Fruit fly (Drosophila melanogaster) whole organism, prepupa: Measurements from ENCODE around the gene CHES-1-like.
A peak's percentile ranks its signal among the peaks of the same experiment; 100 is the strongest.

Source experiments
- Blimp-1 ChIP-seq: fragments of 200-800 bp; sonication (Bioruptor generic); optimal IDR thresholded peaks from 3 replicates; lab custom pipeline; 2017; ENCODE audit warnings: missing biosample characterization, missing genetic modification characterization, mild to moderate bottlenecking, moderate library complexity, missing genetic modification reagents
- CG10631 ChIP-seq: fragments of 200-800 bp; sonication (Bioruptor generic); optimal IDR thresholded peaks from 2 replicates; lab custom pipeline; 2016; ENCODE audit warnings: missing biosample characterization, missing genetic modification characterization
- CG10669 ChIP-seq: fragments of 200-800 bp; sonication (Bioruptor generic); optimal IDR thresholded peaks from 3 replicates; lab custom pipeline; 2018; ENCODE audit warnings: missing biosample characterization, mild to moderate bottlenecking, missing genetic modification characterization, moderate library complexity
- CG11294 ChIP-seq: fragments of 200-800 bp; sonication (Bioruptor generic); IDR thresholded peaks from 2 replicates; pipeline ENCODE4 v1.3.6; 2022; ENCODE audit warnings: missing biosample characterization, missing genetic modification characterization
- CG11762 ChIP-seq: fragments of 200-800 bp; sonication (Bioruptor generic); optimal IDR thresholded peaks from 3 replicates; lab custom pipeline; 2016; ENCODE audit warnings: missing biosample characterization, missing genetic modification characterization; ENCODE audit not compliant: insufficient read depth
- CG11902 ChIP-seq: fragments of 200-800 bp; sonication (Bioruptor generic); optimal IDR thresholded peaks from 3 replicates; lab custom pipeline; 2016; ENCODE audit warnings: missing biosample characterization, missing genetic modification characterization
- CG15336 ChIP-seq: fragments of 200-800 bp; sonication (Bioruptor generic); IDR thresholded peaks from 2 replicates; pipeline ENCODE4 v1.3.6; 2022; ENCODE audit warnings: missing biosample characterization, missing genetic modification characterization
- CG1621 ChIP-seq: fragments of 200-800 bp; sonication (Bioruptor generic); optimal IDR thresholded peaks from 3 replicates; lab custom pipeline; 2018; ENCODE audit warnings: missing biosample characterization, mild to moderate bottlenecking, missing genetic modification characterization
- CG16779 ChIP-seq: fragments of 200-800 bp; sonication (Bioruptor generic); optimal IDR thresholded peaks from 3 replicates; lab custom pipeline; 2017; ENCODE audit warnings: missing biosample characterization, mild to moderate bottlenecking, missing genetic modification characterization
- CG3032 ChIP-seq: fragments of 200-800 bp; optimal IDR thresholded peaks from 2 replicates; lab custom pipeline; 2019; ENCODE audit warnings: missing biosample characterization, mild to moderate bottlenecking, missing genetic modification characterization, moderate library complexity
- CG31627 ChIP-seq: fragments of 200-800 bp; sonication (Bioruptor generic); optimal IDR thresholded peaks from 3 replicates; lab custom pipeline; 2016; ENCODE audit warnings: missing biosample characterization, missing genetic modification characterization
- CG4318 ChIP-seq: fragments of 200-800 bp; sonication (Bioruptor generic); optimal IDR thresholded peaks from 3 replicates; lab custom pipeline; 2017; ENCODE audit warnings: missing biosample characterization, mild to moderate bottlenecking, missing genetic modification characterization
- CG6163 ChIP-seq: fragments of 200-800 bp; sonication (Bioruptor generic); IDR thresholded peaks from 3 replicates; pipeline ENCODE4 v1.3.6; 2022; ENCODE audit warnings: missing biosample characterization, missing genetic modification characterization
- CG6276 ChIP-seq: fragments of 200-800 bp; sonication (Bioruptor generic); optimal IDR thresholded peaks from 2 replicates; lab custom pipeline; 2017; ENCODE audit warnings: missing biosample characterization, mild to moderate bottlenecking, missing genetic modification characterization
- CG6792 ChIP-seq: fragments of 200-800 bp; sonication (Bioruptor generic); optimal IDR thresholded peaks from 3 replicates; lab custom pipeline; 2016; ENCODE audit warnings: missing biosample characterization, missing genetic modification characterization
- CG6854 ChIP-seq: fragments of 200-800 bp; sonication (Bioruptor generic); optimal IDR thresholded peaks from 2 replicates; lab custom pipeline; 2017; ENCODE audit warnings: missing biosample characterization, mild to moderate bottlenecking, missing genetic modification characterization
- CG8319 ChIP-seq: fragments of 200-800 bp; sonication (Bioruptor generic); optimal IDR thresholded peaks from 3 replicates; lab custom pipeline; 2016; ENCODE audit warnings: missing biosample characterization, missing genetic modification characterization
- CG8632 ChIP-seq: fragments of 200-800 bp; sonication (Bioruptor generic); optimal IDR thresholded peaks from 3 replicates; lab custom pipeline; 2016; ENCODE audit warnings: missing biosample characterization, missing genetic modification characterization
- CG9139 ChIP-seq: fragments of 200-800 bp; sonication (Bioruptor generic); optimal IDR thresholded peaks from 3 replicates; lab custom pipeline; 2017; ENCODE audit warnings: missing biosample characterization, mild to moderate bottlenecking, missing genetic modification characterization
- Eip75B ChIP-seq: fragments of 200-800 bp; sonication (Bioruptor generic); optimal IDR thresholded peaks from 3 replicates; lab custom pipeline; 2016; ENCODE audit warnings: missing biosample characterization, missing genetic modification characterization
- Eip78C ChIP-seq: fragments of 200-800 bp; sonication (Bioruptor generic); peaks from one replicate; lab custom pipeline; 2016; ENCODE audit warnings: missing biosample characterization, missing genetic modification characterization
- Eip93F ChIP-seq: fragments of 200-800 bp; sonication (Bioruptor generic); optimal IDR thresholded peaks from 2 replicates; lab custom pipeline; 2016; ENCODE audit warnings: missing biosample characterization, mild to moderate bottlenecking, missing genetic modification characterization
- Ets21C ChIP-seq: fragments of 200-800 bp; sonication (Bioruptor generic); optimal IDR thresholded peaks from 3 replicates; lab custom pipeline; 2016; ENCODE audit warnings: missing biosample characterization, missing genetic modification characterization
- Ets96B ChIP-seq: fragments of 200-800 bp; optimal IDR thresholded peaks from 2 replicates; lab custom pipeline; 2019; ENCODE audit warnings: missing biosample characterization, mild to moderate bottlenecking, missing genetic modification characterization, moderate library complexity
- Gug ChIP-seq: fragments of 200-800 bp; sonication (Bioruptor generic); IDR thresholded peaks from 2 replicates; pipeline ENCODE4 v1.3.6; 2022; ENCODE audit warnings: missing biosample characterization, missing genetic modification characterization
- Hr38 ChIP-seq: sonication (Bioruptor generic); optimal IDR thresholded peaks from 2 replicates; lab custom pipeline; 2016; ENCODE audit warnings: missing biosample characterization, missing genetic modification characterization
- Hr39 ChIP-seq: fragments of 200-800 bp; sonication (Bioruptor generic); optimal IDR thresholded peaks from 2 replicates; lab custom pipeline; 2016; ENCODE audit warnings: missing biosample characterization, missing genetic modification characterization
- Met ChIP-seq: fragments of 200-800 bp; sonication (Bioruptor generic); optimal IDR thresholded peaks from 3 replicates; lab custom pipeline; 2016; ENCODE audit warnings: missing biosample characterization, missing genetic modification characterization
- OdsH ChIP-seq: fragments of 200-800 bp; sonication (Bioruptor generic); optimal IDR thresholded peaks from 3 replicates; lab custom pipeline; 2016; ENCODE audit warnings: missing biosample characterization, missing genetic modification characterization
- Smox ChIP-seq: fragments of 200-800 bp; sonication (Bioruptor generic); optimal IDR thresholded peaks from 3 replicates; lab custom pipeline; 2016; ENCODE audit warnings: missing biosample characterization, missing genetic modification characterization
- Sox102F ChIP-seq: fragments of 200-800 bp; sonication (Bioruptor generic); optimal IDR thresholded peaks from 2 replicates; lab custom pipeline; 2016; ENCODE audit warnings: missing biosample characterization, mild to moderate bottlenecking, missing genetic modification characterization
- Sox14 ChIP-seq: fragments of 200-800 bp; sonication (Bioruptor generic); optimal IDR thresholded peaks from 3 replicates; lab custom pipeline; 2016; ENCODE audit warnings: missing biosample characterization, missing genetic modification characterization
- achi ChIP-seq: fragments of 200-800 bp; sonication (Bioruptor generic); optimal IDR thresholded peaks from 3 replicates; lab custom pipeline; 2016; ENCODE audit warnings: missing biosample characterization, missing genetic modification characterization
- acj6 ChIP-seq: fragments of 200-800 bp; sonication (Bioruptor generic); optimal IDR thresholded peaks from 3 replicates; lab custom pipeline; 2016; ENCODE audit warnings: missing biosample characterization, missing genetic modification characterization
- cyc ChIP-seq: fragments of 200-800 bp; sonication (Bioruptor generic); optimal IDR thresholded peaks from 3 replicates; lab custom pipeline; 2016; ENCODE audit warnings: missing biosample characterization, missing genetic modification characterization
- dac ChIP-seq: fragments of 200-800 bp; sonication (Bioruptor generic); optimal IDR thresholded peaks from 2 replicates; lab custom pipeline; 2017; ENCODE audit warnings: missing biosample characterization, mild to moderate bottlenecking, missing genetic modification characterization
- dsx ChIP-seq: fragments of 200-800 bp; optimal IDR thresholded peaks from 3 replicates; lab custom pipeline; 2019; ENCODE audit warnings: missing biosample characterization, mild to moderate bottlenecking, missing genetic modification characterization, moderate library complexity; ENCODE audit not compliant: poor library complexity, severe bottlenecking
- eg ChIP-seq: fragments of 200-800 bp; sonication (Bioruptor generic); IDR thresholded peaks from 3 replicates; pipeline ENCODE4 v1.3.6; 2022; ENCODE audit warnings: missing biosample characterization, missing genetic modification characterization
- esn ChIP-seq: fragments of 200-800 bp; sonication (Bioruptor generic); optimal IDR thresholded peaks from 2 replicates; lab custom pipeline; 2016; ENCODE audit warnings: missing biosample characterization, mild to moderate bottlenecking, missing genetic modification characterization, moderate library complexity
- fd59A ChIP-seq: fragments of 200-800 bp; sonication (Bioruptor generic); optimal IDR thresholded peaks from 2 replicates; lab custom pipeline; 2017; ENCODE audit warnings: missing biosample characterization, mild to moderate bottlenecking, missing genetic modification characterization, missing genetic modification reagents
- fkh ChIP-seq: fragments of 200-800 bp; sonication (Bioruptor generic); optimal IDR thresholded peaks from 3 replicates; lab custom pipeline; 2017; ENCODE audit warnings: missing biosample characterization, mild to moderate bottlenecking, missing genetic modification characterization, moderate library complexity
- lz ChIP-seq: fragments of 200-800 bp; sonication (Bioruptor generic); optimal IDR thresholded peaks from 3 replicates; lab custom pipeline; 2016; ENCODE audit warnings: missing biosample characterization, missing genetic modification characterization
- net ChIP-seq: fragments of 200-800 bp; sonication (Bioruptor generic); optimal IDR thresholded peaks from 3 replicates; lab custom pipeline; 2016; ENCODE audit warnings: missing biosample characterization, missing genetic modification characterization
- pdm3 ChIP-seq: fragments of 200-800 bp; sonication (Bioruptor generic); optimal IDR thresholded peaks from 3 replicates; lab custom pipeline; 2016; ENCODE audit warnings: missing biosample characterization, missing genetic modification characterization
- salr ChIP-seq, 2 experiments: fragments of 200-800 bp; sonication (Bioruptor generic); optimal IDR thresholded peaks; 3 replicates each; lab custom pipeline; 2016 to 2018; ENCODE audit warnings: missing biosample characterization in 2 of 2, missing genetic modification characterization in 2 of 2, mild to moderate bottlenecking in 1 of 2
- spab ChIP-seq: fragments of 200-800 bp; sonication (Bioruptor generic); optimal IDR thresholded peaks from 2 replicates; lab custom pipeline; 2017; ENCODE audit warnings: missing biosample characterization, mild to moderate bottlenecking, missing genetic modification characterization, missing genetic modification reagents
- ss ChIP-seq, 2 experiments: fragments of 200-800 bp; sonication (Bioruptor generic); optimal IDR thresholded peaks; 2 replicates in 1 of 2; 3 replicates in 1 of 2; lab custom pipeline; 2017 to 2018; ENCODE audit warnings: mild to moderate bottlenecking in 2 of 2, missing biosample characterization in 2 of 2, missing genetic modification characterization in 2 of 2, moderate library complexity in 1 of 2
- svp ChIP-seq: fragments of 200-800 bp; sonication (Bioruptor generic); peaks from one replicate; lab custom pipeline; 2016; ENCODE audit warnings: missing biosample characterization, missing genetic modification characterization
- topi ChIP-seq: fragments of 200-800 bp; sonication (Bioruptor generic); optimal IDR thresholded peaks from 3 replicates; lab custom pipeline; 2016; ENCODE audit warnings: missing biosample characterization, missing genetic modification characterization
- vri ChIP-seq: fragments of 200-800 bp; sonication (Bioruptor generic); optimal IDR thresholded peaks from 3 replicates; lab custom pipeline; 2016; ENCODE audit warnings: missing biosample characterization, mild to moderate bottlenecking, missing genetic modification characterization

Gene CHES-1-like

DNA sequence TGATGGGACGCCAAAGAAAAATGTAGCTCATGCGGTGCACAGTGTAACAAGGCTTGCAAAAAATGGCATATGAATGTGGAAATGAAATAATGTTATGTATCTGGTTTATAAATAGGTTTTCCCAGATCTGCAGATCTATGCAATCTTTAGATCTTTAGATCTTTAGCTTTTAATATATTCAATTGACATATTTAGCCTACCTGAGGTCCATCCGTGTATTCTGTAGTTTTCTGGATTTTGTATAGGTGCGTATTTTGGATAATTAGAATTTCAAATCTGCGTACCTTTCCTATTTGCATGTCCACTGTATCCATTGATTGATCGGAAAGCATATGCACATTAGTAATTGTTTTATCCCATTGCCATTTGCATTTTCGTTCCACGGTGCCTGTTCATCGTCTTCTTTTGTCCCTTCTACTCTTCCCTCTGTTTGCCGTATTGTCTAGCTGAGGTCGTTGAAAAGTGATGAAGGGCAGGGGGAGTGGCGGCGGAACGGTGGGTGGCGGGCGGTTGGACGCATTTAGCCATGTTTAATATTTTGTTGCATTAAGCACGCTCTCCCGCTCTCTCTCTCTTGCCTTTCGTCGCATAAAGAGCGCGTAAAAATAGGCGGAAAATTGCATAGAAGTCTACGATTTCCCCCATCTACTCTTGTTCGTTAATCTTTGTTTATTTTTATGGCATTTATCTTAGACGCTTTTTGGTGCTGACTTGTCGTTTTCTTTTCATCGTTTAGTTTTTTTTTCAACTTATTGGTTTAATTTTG is at the start of gene CHES-1-like:
Gene CHES-1-like, minus strand, starts transcription at position 444 of the 766 bp plus-strand sequence.
- peak; percentile 89 for TF ChIP-seq CG10631
- peak; percentile 99 for TF ChIP-seq Eip78C (GFP tag; lab: Kevin White, UChicago)
- TF ChIP-seq Met = peak; percentile 90
- TF ChIP-seq OdsH (GFP tag; lab: Kevin White, UChicago) = peak; percentile 89
- peak; percentile 90 for TF ChIP-seq CG6276 (GFP tag; lab: Kevin White, UChicago)
- TF ChIP-seq spab (GFP tag; lab: Kevin White, UChicago) = peak; percentile 82
- peak; percentile 44 to 89 for TF ChIP-seq salr (GFP tag; optimal IDR thresholded peaks at IDR 0.05; lab: Kevin White, UChicago)
- TF ChIP-seq CG1621 (tag; lab: Kevin White, UChicago) = peak; percentile 64
- peak; percentile 81 for TF ChIP-seq CG10669 (GFP tag; lab: Kevin White, UChicago)
- peak; percentile 71 for TF ChIP-seq CG11902 (GFP tag; lab: Kevin White, UChicago)
- peak; percentile 70 for TF ChIP-seq CG11294 (GFP tag; lab: Robert Waterston, UW)
- peak; percentile 52 for TF ChIP-seq CG6854 (GFP tag; lab: Kevin White, UChicago)
- TF ChIP-seq dac (GFP tag; lab: Kevin White, UChicago) = peak; percentile 81
- TF ChIP-seq topi (GFP tag; lab: Kevin White, UChicago) = peak; percentile 90
- no peak for TF ChIP-seq Hr38 (GFP tag; lab: Kevin White, UChicago)
- TF ChIP-seq svp (GFP tag; lab: Kevin White, UChicago) = peak; percentile 97
- TF ChIP-seq Hr39 (GFP tag; lab: Kevin White, UChicago) = peak; percentile 83
- peak; percentile 80 for TF ChIP-seq dsx (GFP tag; lab: Kevin White, UChicago)
- peak; percentile 83 for TF ChIP-seq CG31627 (GFP tag; lab: Kevin White, UChicago)
- peak; percentile 88 for TF ChIP-seq esn (GFP tag; lab: Kevin White, UChicago)
- TF ChIP-seq Gug = peak; percentile 71; the same call in 1 of the 2 replicates
- peak; percentile 82 for TF ChIP-seq CG6792
- TF ChIP-seq CG16779 (tag; lab: Kevin White, UChicago) = peak; percentile 79
- TF ChIP-seq Blimp-1 (GFP tag; lab: Kevin White, UChicago) = peak; percentile 52
- peak; percentile 78 for TF ChIP-seq Ets21C (GFP tag; lab: Kevin White, UChicago)
- TF ChIP-seq CG11762 (GFP tag; lab: Kevin White, UChicago) = peak; percentile 87
- peak; percentile 84 for TF ChIP-seq cyc (GFP tag; lab: Kevin White, UChicago)
- TF ChIP-seq Eip75B = peak; percentile 91
- peak; percentile 64 for TF ChIP-seq fkh
- TF ChIP-seq lz (GFP tag; lab: Kevin White, UChicago) = peak; percentile 84
- TF ChIP-seq acj6 (GFP tag; lab: Kevin White, UChicago) = peak; percentile 81
- TF ChIP-seq Eip93F (GFP tag; lab: Kevin White, UChicago) = no peak
- peak; percentile 85 for TF ChIP-seq CG15336 (GFP tag; lab: Robert Waterston, UW)
- peak; percentile 83 for TF ChIP-seq Smox (GFP tag; lab: Kevin White, UChicago)
- TF ChIP-seq Sox102F (GFP tag; lab: Kevin White, UChicago) = peak; percentile 81
- peak; percentile 84 for TF ChIP-seq CG3032 (tag; lab: Kevin White, UChicago)
- peak; percentile 86 to 91 for TF ChIP-seq ss (GFP tag; optimal IDR thresholded peaks at IDR 0.05; lab: Kevin White, UChicago)
- TF ChIP-seq Ets96B (tag; lab: Kevin White, UChicago) = peak; percentile 83
- peak; percentile 66 for TF ChIP-seq CG9139
- peak; percentile 61 for TF ChIP-seq vri (GFP tag; lab: Kevin White, UChicago)
- TF ChIP-seq achi (GFP tag; lab: Kevin White, UChicago) = peak; percentile 90
- TF ChIP-seq Sox14 = peak; percentile 92
- TF ChIP-seq pdm3 (GFP tag; lab: Kevin White, UChicago) = peak; percentile 88
- TF ChIP-seq CG6163 (GFP tag; lab: Robert Waterston, UW) = peak; percentile 92
- TF ChIP-seq CG4318 (GFP tag; lab: Kevin White, UChicago) = peak; percentile 87
- TF ChIP-seq fd59A (GFP tag; lab: Kevin White, UChicago) = peak; percentile 86
- peak; percentile 81; the same call in 2 of the 3 replicates for TF ChIP-seq eg (GFP tag; lab: Robert Waterston, UW)
- TF ChIP-seq CG8319 (GFP tag; lab: Kevin White, UChicago) = peak; percentile 80
- TF ChIP-seq net (GFP tag; lab: Kevin White, UChicago) = peak; percentile 87
- TF ChIP-seq CG8632 (GFP tag; lab: Kevin White, UChicago) = peak; percentile 72
